Worm (Caenorhabditis elegans) whole organism, mixed stage, embryonic: ENCODE results near the gene T15B7.14.

Source experiments
- elt-3 ChIP-seq: fragments of 150-350 bp; optimal IDR thresholded peaks from 2 replicates; lab custom pipeline; 2014; ENCODE audit warnings: missing biosample characterization, missing genetic modification characterization
- pha-4 ChIP-seq: fragments of 150-350 bp; optimal IDR thresholded peaks from 2 replicates; lab custom pipeline; 2018; ENCODE audit warnings: missing biosample characterization, missing genetic modification reagents, missing genetic modification characterization
- unc-120 ChIP-seq: sonication (generic microtip); optimal IDR thresholded peaks from 2 replicates; lab custom pipeline; 2017; ENCODE audit warnings: missing genetic modification characterization, missing compliant biosample characterization; ENCODE audit not compliant: poor library complexity, severe bottlenecking
- ztf-11 ChIP-seq: fragments of 150-350 bp; optimal IDR thresholded peaks from 2 replicates; lab custom pipeline; 2014; ENCODE audit warnings: missing biosample characterization, missing genetic modification characterization

DNA sequence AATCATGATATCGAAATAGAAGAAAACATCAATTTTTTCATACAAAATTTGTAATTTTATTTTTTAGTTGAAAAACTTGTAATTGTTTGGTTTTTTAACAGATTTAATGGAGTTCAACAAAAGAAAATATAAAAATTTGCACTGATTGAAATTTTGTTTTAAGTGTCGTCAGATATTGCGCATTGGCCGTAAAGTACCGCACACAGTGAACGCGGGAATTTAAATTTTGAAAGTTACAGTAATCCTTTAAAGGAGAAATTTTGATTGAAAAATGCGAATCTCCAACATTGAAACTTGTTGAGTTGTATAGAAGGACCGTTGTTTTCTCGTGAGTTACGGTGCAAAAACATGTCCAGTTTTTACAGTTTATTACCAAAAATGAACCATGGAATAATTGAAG is 42.2 kb downstream of the T15B7.14 start:
- TF ChIP-seq pha-4 (tag; lab: Kevin White, UChicago) = no peak
- no peak for TF ChIP-seq ztf-11
- no peak for TF ChIP-seq unc-120 (tag; lab: Kevin White, UChicago)
- no peak for TF ChIP-seq elt-3 (tag; lab: Kevin White, UChicago)
